Worm (Caenorhabditis elegans) whole organism, late embryonic: ENCODE measurements around the gene K09C4.2.

Source experiments
- T23F11.4 ChIP-seq: fragments of 200-800 bp; sonication (Bioruptor generic); optimal IDR thresholded peaks from 2 replicates; lab custom pipeline; 2018; ENCODE audit warnings: mild to moderate bottlenecking, missing genetic modification characterization, missing compliant biosample characterization
- ama-1 ChIP-seq: fragments of 150-350 bp; optimal IDR thresholded peaks from 2 replicates; lab custom pipeline; 2014
- ceh-24 ChIP-seq: sonication (generic microtip); optimal IDR thresholded peaks from 2 replicates; lab custom pipeline; 2016; ENCODE audit warnings: mild to moderate bottlenecking, missing genetic modification characterization, missing compliant biosample characterization
- ceh-34 ChIP-seq: sonication (generic microtip); optimal IDR thresholded peaks from 2 replicates; lab custom pipeline; 2016; ENCODE audit warnings: mild to moderate bottlenecking, missing genetic modification characterization, missing compliant biosample characterization
- dmd-4 ChIP-seq: sonication (generic microtip); optimal IDR thresholded peaks from 2 replicates; lab custom pipeline; 2016; ENCODE audit warnings: borderline replicate concordance, missing genetic modification characterization, missing compliant biosample characterization
- elt-4 ChIP-seq: sonication (generic microtip); optimal IDR thresholded peaks from 2 replicates; lab custom pipeline; 2016; ENCODE audit warnings: missing genetic modification characterization, missing compliant biosample characterization
- hlh-6 ChIP-seq: sonication (generic microtip); optimal IDR thresholded peaks from 2 replicates; lab custom pipeline; 2016; ENCODE audit warnings: missing genotype, missing genetic modification characterization, missing compliant biosample characterization
- pag-3 ChIP-seq: sonication (generic microtip); optimal IDR thresholded peaks from 2 replicates; lab custom pipeline; 2016; ENCODE audit warnings: missing compliant biosample characterization, missing genetic modification characterization, borderline replicate concordance
- pat-9 ChIP-seq: fragments of 200-800 bp; sonication (Bioruptor generic); optimal IDR thresholded peaks from 2 replicates; lab custom pipeline; 2018; ENCODE audit warnings: mild to moderate bottlenecking, missing genetic modification characterization, moderate library complexity, missing compliant biosample characterization
- pha-4 ChIP-seq: fragments of 150-350 bp; optimal IDR thresholded peaks from 2 replicates; lab custom pipeline; 2018; ENCODE audit warnings: missing biosample characterization, missing genetic modification reagents, missing genetic modification characterization
- pqm-1 ChIP-seq: sonication (generic microtip); optimal IDR thresholded peaks from 2 replicates; lab custom pipeline; 2016; ENCODE audit warnings: missing genetic modification characterization, missing compliant biosample characterization
- sdc-2 ChIP-seq: sonication (generic microtip); optimal IDR thresholded peaks from 2 replicates; lab custom pipeline; 2016; ENCODE audit warnings: missing genotype, missing genetic modification characterization, missing compliant biosample characterization
- unc-42 ChIP-seq: sonication (generic microtip); optimal IDR thresholded peaks from 2 replicates; lab custom pipeline; 2016; ENCODE audit warnings: missing genotype, missing genetic modification characterization, missing compliant biosample characterization
- unc-55 ChIP-seq: sonication (generic microtip); optimal IDR thresholded peaks from 2 replicates; lab custom pipeline; 2017; ENCODE audit warnings: missing biosample characterization, missing genetic modification reagents, missing genetic modification characterization

DNA sequence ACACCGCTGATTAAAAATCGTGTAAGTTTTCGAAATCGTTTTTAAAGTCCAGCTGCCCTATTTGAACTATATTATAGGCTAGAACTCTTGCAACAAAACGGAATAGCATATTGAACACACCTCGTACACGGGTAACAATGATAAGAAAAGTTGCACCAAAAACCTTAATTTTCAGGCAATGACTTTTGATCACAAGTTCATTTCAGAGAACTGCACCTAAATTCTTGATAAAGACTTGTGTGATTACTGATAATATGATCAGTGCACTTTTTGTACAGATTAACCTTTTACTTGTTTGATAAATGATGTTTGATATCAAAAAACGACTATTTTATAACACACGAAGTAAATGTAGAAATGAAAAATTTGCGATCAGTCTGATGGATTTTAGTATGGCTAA, 1.5 kb downstream of the K09C4.2 start:
- TF ChIP-seq pat-9 (no peak), elt-4 (no peak), dmd-4 (no peak), hlh-6 (tag; lab: Kevin White, UChicago) (no peak), unc-55 (GFP tag; lab: Kevin White, UChicago) (no peak), T23F11.4 (GFP tag; lab: Kevin White, UChicago) (no peak), ceh-24 (tag; lab: Kevin White, UChicago) (no peak), ceh-34 (tag; lab: Kevin White, UChicago) (no peak), pqm-1 (no peak), sdc-2 (no peak), pha-4 (tag; lab: Kevin White, UChicago) (no peak), pag-3 (tag; lab: Kevin White, UChicago) (no peak), ama-1 (lab: Kevin White, UChicago) (no peak), unc-42 (no peak)
